Fruit fly (Drosophila melanogaster): ENCODE data around the gene CG13926.

Gene CG13926

DNA sequence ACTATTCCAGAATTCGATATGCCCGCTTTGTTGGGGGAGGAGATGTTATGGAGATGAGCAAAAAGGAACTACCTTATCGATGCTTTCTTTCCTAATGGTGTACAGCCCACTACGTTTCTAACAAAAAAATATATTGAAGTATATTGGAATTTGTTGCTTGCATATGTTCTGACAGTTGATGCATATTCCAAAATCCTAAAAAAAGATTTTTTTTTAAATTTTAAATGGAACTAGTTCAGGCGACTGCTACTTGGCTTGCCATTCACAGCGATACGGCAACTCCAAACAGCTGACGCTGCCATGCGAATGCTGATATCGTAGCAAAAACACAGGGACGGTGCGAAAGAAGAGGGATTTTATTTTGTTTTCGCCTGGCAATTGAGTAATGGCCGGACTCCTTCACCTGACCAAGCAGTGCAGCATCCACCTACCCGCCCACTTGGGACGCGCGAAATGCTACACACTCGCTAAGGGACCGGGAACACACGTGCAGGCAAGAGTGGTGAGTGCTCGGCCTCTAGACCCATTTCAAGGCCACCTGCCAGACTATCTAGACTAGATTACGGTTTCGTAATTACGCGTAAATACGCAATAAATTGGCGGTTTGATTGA is at the start of gene CG13926, which contains the start of the genes ABCB7 and CG33230 (continued):
- TF ChIP-seq MESR4 (GFP tag; optimal IDR thresholded peaks at IDR 0.05): peak; percentile 54
- no peak for TF ChIP-seq gsb (GFP tag; IDR thresholded peaks at IDR 0.05)
- TF ChIP-seq sc (optimal IDR thresholded peaks at IDR 0.05): no peak
- no peak for TF ChIP-seq sc (GFP tag; optimal IDR thresholded peaks at IDR 0.05)
- no peak for TF ChIP-seq tna (GFP tag; IDR thresholded peaks at IDR 0.05; ENCODE audit: partially characterized antibody)
- no peak for TF ChIP-seq lbe (GFP tag; optimal IDR thresholded peaks at IDR 0.05)
- peak; percentile 75 for TF ChIP-seq hkb (optimal IDR thresholded peaks at IDR 0.05)
- no peak for TF ChIP-seq hkb (GFP tag; IDR thresholded peaks at IDR 0.05)
- TF ChIP-seq Trl (optimal IDR thresholded peaks at IDR 0.05): no peak
- TF ChIP-seq Trl (GFP tag; optimal IDR thresholded peaks at IDR 0.05): no peak
- no peak for TF ChIP-seq Asciz (GFP tag; optimal IDR thresholded peaks at IDR 0.05)
- TF ChIP-seq Ets65A (GFP tag): peak; percentile 92
- no peak for TF ChIP-seq ab (GFP tag; optimal IDR thresholded peaks at IDR 0.05)
- TF ChIP-seq CG11398 (GFP tag; optimal IDR thresholded peaks at IDR 0.05): no peak
- TF ChIP-seq fd102C (GFP tag; optimal IDR thresholded peaks at IDR 0.05): no peak
- TF ChIP-seq CG31224 (GFP tag; IDR thresholded peaks at IDR 0.05): no peak
- TF ChIP-seq Hand (GFP tag; optimal IDR thresholded peaks at IDR 0.05): no peak
- 0 out of 2 replicates have a peak, but pooled peaks have one; percentile 38 for TF ChIP-seq unc-4 (GFP tag; IDR thresholded peaks at IDR 0.05; ENCODE audit: partially characterized antibody)
- no peak for TF ChIP-seq eyg (GFP tag; optimal IDR thresholded peaks at IDR 0.05)
- no peak for TF ChIP-seq CG18262 (tag; optimal IDR thresholded peaks at IDR 0.05)
- no peak for TF ChIP-seq CG17802 (tag; optimal IDR thresholded peaks at IDR 0.05)
- peak; percentile 46; the same call in 1 of the 2 replicates for TF ChIP-seq amos (GFP tag; IDR thresholded peaks at IDR 0.05; ENCODE audit: partially characterized antibody)
- TF ChIP-seq Drgx (GFP tag; IDR thresholded peaks at IDR 0.05): 0 out of 2 replicates have a peak, but pooled peaks have one; percentile 12
- peak; percentile 60 for TF ChIP-seq sug (tag; optimal IDR thresholded peaks at IDR 0.05)
- TF ChIP-seq CG8359 (GFP tag; optimal IDR thresholded peaks at IDR 0.05; ENCODE audit: borderline replicate concordance): no peak
- TF ChIP-seq Oli (tag; optimal IDR thresholded peaks at IDR 0.05): no peak
- TF ChIP-seq NFAT (GFP tag; IDR thresholded peaks at IDR 0.05): no peak
- TF ChIP-seq ken (GFP tag; IDR thresholded peaks at IDR 0.05): no peak
- TF ChIP-seq CG3995 (GFP tag; optimal IDR thresholded peaks at IDR 0.05): peak; percentile 24
- TF ChIP-seq CG3726 (GFP tag; IDR thresholded peaks at IDR 0.05): no peak
- peak; percentile 47; the same call in 1 of the 2 replicates for TF ChIP-seq CG13287 (GFP tag; IDR thresholded peaks at IDR 0.05; ENCODE audit: partially characterized antibody)
- peak; percentile 27 for TF ChIP-seq ind (GFP tag; optimal IDR thresholded peaks at IDR 0.05)
- TF ChIP-seq Chrac-16 (GFP tag; optimal IDR thresholded peaks at IDR 0.05): no peak
- TF ChIP-seq Hr3 (GFP tag; optimal IDR thresholded peaks at IDR 0.05): no peak
- peak; percentile 21 for TF ChIP-seq CG9437 (GFP tag; optimal IDR thresholded peaks at IDR 0.05)
- no peak for TF ChIP-seq croc (GFP tag; conservative IDR thresholded peaks at IDR 0.05)
- peak; percentile 81 for TF ChIP-seq Hey (tag; optimal IDR thresholded peaks at IDR 0.05)
- TF ChIP-seq pita (GFP tag; optimal IDR thresholded peaks at IDR 0.05): no peak
- TF ChIP-seq HLH54F (GFP tag; optimal IDR thresholded peaks at IDR 0.05): peak; percentile 21
- TF ChIP-seq Mrtf (GFP tag; IDR thresholded peaks at IDR 0.05): no peak
- TF ChIP-seq br (optimal IDR thresholded peaks at IDR 0.05): no peak
- no peak for TF ChIP-seq slou (GFP tag; optimal IDR thresholded peaks at IDR 0.05)
- TF ChIP-seq Ssrp (tag; optimal IDR thresholded peaks at IDR 0.05): no peak
- TF ChIP-seq CG13894 (tag; optimal IDR thresholded peaks at IDR 0.05): no peak
- no peak for TF ChIP-seq CG15696 (tag; optimal IDR thresholded peaks at IDR 0.05)
- no peak for TF ChIP-seq z (GFP tag; IDR thresholded peaks at IDR 0.05)
- TF ChIP-seq chinmo (GFP tag; IDR thresholded peaks at IDR 0.05; ENCODE audit: partially characterized antibody): 0 out of 4 replicates have a peak, but pooled peaks have one; percentile 18
- no peak for TF ChIP-seq kay (GFP tag; optimal IDR thresholded peaks at IDR 0.05)
- no peak for TF ChIP-seq CG3163 (GFP tag; optimal IDR thresholded peaks at IDR 0.05)
- TF ChIP-seq CG13424 (tag; optimal IDR thresholded peaks at IDR 0.05): peak; percentile 39
- TF ChIP-seq CG14441 (GFP tag; IDR thresholded peaks at IDR 0.05): no peak
